Worm (Caenorhabditis elegans): ENCODE data around the gene B0228.7.

DNA sequence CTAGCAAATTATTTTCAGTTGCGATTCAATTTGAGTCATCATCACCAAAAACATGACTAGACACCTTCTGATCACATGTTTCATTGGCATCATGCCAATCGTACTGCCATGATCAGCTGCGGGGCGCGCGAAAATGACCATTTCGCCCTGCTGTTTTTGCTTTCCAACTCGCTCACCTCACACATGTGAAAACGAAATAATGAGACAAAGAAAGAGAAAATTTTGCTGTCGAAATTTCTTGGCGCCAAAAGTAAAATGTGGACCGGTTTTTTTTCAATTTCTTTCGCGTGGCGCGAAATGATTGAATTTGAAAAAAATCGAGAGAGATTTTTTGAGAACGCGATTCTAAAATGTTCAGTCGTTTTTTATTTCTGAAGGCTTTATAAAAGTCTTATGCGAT, 48.0 kb upstream of the B0228.7 start:
- TF ChIP-seq rnt-1 (tag; optimal IDR thresholded peaks at IDR 0.05) = no peak
- TF ChIP-seq nfya-1 (tag; optimal IDR thresholded peaks at IDR 0.05) = no peak
- TF ChIP-seq unc-55 (GFP tag; optimal IDR thresholded peaks at IDR 0.05) = no peak
- no peak for TF ChIP-seq unc-3 (GFP tag; conservative IDR thresholded peaks at IDR 0.05)
- no peak for TF ChIP-seq unc-3 (tag; optimal IDR thresholded peaks at IDR 0.05)
- no peak for TF ChIP-seq nhr-11 (tag; optimal IDR thresholded peaks at IDR 0.05)
- no peak for TF ChIP-seq tbx-7 (tag; optimal IDR thresholded peaks at IDR 0.05)
- no peak for TF ChIP-seq ceh-31 (tag; optimal IDR thresholded peaks at IDR 0.05)

Data from whole organism, late embryonic.